Worm (Caenorhabditis elegans): ENCODE data around the gene C03B1.17.

C03B1.17 gene

ce11 chrX:6334602-6335001 is 38.8 kb upstream of the C03B1.17 start:
- TF ChIP-seq nhr-11 (tag; optimal IDR thresholded peaks at IDR 0.05): no peak
- no peak for TF ChIP-seq lin-13 (GFP tag; optimal IDR thresholded peaks at IDR 0.05)
- no peak for TF ChIP-seq ceh-16 (tag; optimal IDR thresholded peaks at IDR 0.05)
- TF ChIP-seq ztf-1 (GFP tag; conservative IDR thresholded peaks at IDR 0.05): 0 out of 2 replicates have a peak, but pooled peaks have one; percentile 76
- TF ChIP-seq sma-9 (GFP tag; optimal IDR thresholded peaks at IDR 0.05): no peak
- no peak for TF ChIP-seq sma-9 (tag; optimal IDR thresholded peaks at IDR 0.05)
- TF ChIP-seq nhr-77 (tag; optimal IDR thresholded peaks at IDR 0.05): no peak

ce11 chrX:6337338-6337737 is 36.1 kb upstream of the C03B1.17 start:
- TF ChIP-seq sma-9 (GFP tag; optimal IDR thresholded peaks at IDR 0.05): no peak
- TF ChIP-seq sma-9 (tag; optimal IDR thresholded peaks at IDR 0.05): no peak
- TF ChIP-seq crh-2 (tag; optimal IDR thresholded peaks at IDR 0.05): no peak
- no peak for TF ChIP-seq nhr-25 (tag; optimal IDR thresholded peaks at IDR 0.05)

- no peak for TF ChIP-seq Y55F3AM.14 (GFP tag; optimal IDR thresholded peaks at IDR 0.05)
- TF ChIP-seq ceh-16 (tag; optimal IDR thresholded peaks at IDR 0.05): no peak
- TF ChIP-seq ztf-1 (GFP tag; conservative IDR thresholded peaks at IDR 0.05): no peak
- no peak for TF ChIP-seq egl-27 (tag; optimal IDR thresholded peaks at IDR 0.05)
- no peak for TF ChIP-seq elt-1 (tag; optimal IDR thresholded peaks at IDR 0.05)
These were observed 35.5 kb upstream of the C03B1.17 start, which contains the start of gene C03B1.13 for ce11 chrX:6337951-6338350. Gene C03B1.13 (minus strand): TSS chrX:6338051.

ce11 chrX:6338446-6338845 is 35.0 kb upstream of the C03B1.17 start:
- TF ChIP-seq peb-1 (tag; optimal IDR thresholded peaks at IDR 0.05): no peak
- no peak for TF ChIP-seq ceh-82 (tag; optimal IDR thresholded peaks at IDR 0.05)
- peak; percentile 90 for TF ChIP-seq fos-1 (tag; optimal IDR thresholded peaks at IDR 0.05)
- TF ChIP-seq crh-2 (tag; optimal IDR thresholded peaks at IDR 0.05): peak; percentile 54
- TF ChIP-seq sma-3 (GFP tag; optimal IDR thresholded peaks at IDR 0.05): peak; percentile 15
- TF ChIP-seq egl-27 (tag; optimal IDR thresholded peaks at IDR 0.05): peak; percentile 24
- TF ChIP-seq sma-9 (GFP tag; optimal IDR thresholded peaks at IDR 0.05): peak; percentile 65
- no peak for TF ChIP-seq sma-9 (tag; optimal IDR thresholded peaks at IDR 0.05)
- peak; percentile 22 for TF ChIP-seq gmeb-1 (tag; optimal IDR thresholded peaks at IDR 0.05)

- no peak for TF ChIP-seq F13H6.1 (tag; optimal IDR thresholded peaks at IDR 0.05)
- no peak for TF ChIP-seq nhr-129 (tag; optimal IDR thresholded peaks at IDR 0.05)
- TF ChIP-seq gmeb-1 (tag; optimal IDR thresholded peaks at IDR 0.05): no peak
- TF ChIP-seq ama-1 (optimal IDR thresholded peaks at IDR 0.05): no peak
- TF ChIP-seq sma-9 (GFP tag; optimal IDR thresholded peaks at IDR 0.05): no peak
- TF ChIP-seq sma-9 (tag; optimal IDR thresholded peaks at IDR 0.05): no peak
These were observed 31.9 kb upstream of the C03B1.17 start, which contains the start of gene C03B1.7 for ce11 chrX:6341513-6341912. Gene C03B1.7 (plus strand): TSS chrX:6341813.

- no peak for TF ChIP-seq ztf-11 (tag; optimal IDR thresholded peaks at IDR 0.05)
- TF ChIP-seq elt-1 (tag; optimal IDR thresholded peaks at IDR 0.05): no peak
- no peak for TF ChIP-seq blmp-1 (tag; optimal IDR thresholded peaks at IDR 0.05; ENCODE audit: insufficient read depth)
- TF ChIP-seq mab-5 (tag; optimal IDR thresholded peaks at IDR 0.05): no peak
- TF ChIP-seq snpc-4 (tag; optimal IDR thresholded peaks at IDR 0.05): no peak
- TF ChIP-seq nhr-6 (tag; optimal IDR thresholded peaks at IDR 0.05): no peak
- no peak for TF ChIP-seq C34F6.9 (tag; optimal IDR thresholded peaks at IDR 0.05)
- no peak for TF ChIP-seq unc-62 (GFP tag; optimal IDR thresholded peaks at IDR 0.05)
- TF ChIP-seq nhr-237 (tag; optimal IDR thresholded peaks at IDR 0.05): no peak
- no peak for TF ChIP-seq lin-39 (tag; optimal IDR thresholded peaks at IDR 0.05)
- no peak for TF ChIP-seq gmeb-1 (tag; optimal IDR thresholded peaks at IDR 0.05)
- no peak for TF ChIP-seq ceh-82 (tag; optimal IDR thresholded peaks at IDR 0.05)
- TF ChIP-seq nhr-25 (tag; optimal IDR thresholded peaks at IDR 0.05): no peak
These were observed 27.7 kb upstream of the C03B1.17 start for ce11 chrX:6345785-6346184.

- TF ChIP-seq ztf-4 (tag; optimal IDR thresholded peaks at IDR 0.05) (no peak), Y55F3AM.14 (GFP tag; optimal IDR thresholded peaks at IDR 0.05) (no peak), ceh-82 (tag; optimal IDR thresholded peaks at IDR 0.05) (no peak), ztf-1 (GFP tag; conservative IDR thresholded peaks at IDR 0.05) (no peak), mbf-1 (tag; optimal IDR thresholded peaks at IDR 0.05) (no peak), lin-11 (tag; optimal IDR thresholded peaks at IDR 0.05) (no peak), aly-2 (tag; optimal IDR thresholded peaks at IDR 0.05) (no peak), nhr-237 (tag; optimal IDR thresholded peaks at IDR 0.05) (no peak), fos-1 (tag; optimal IDR thresholded peaks at IDR 0.05) (no peak), lsy-2 (tag; optimal IDR thresholded peaks at IDR 0.05) (no peak)
These were observed 26.4 kb upstream of the C03B1.17 start, which contains the start of gene C03B1.9 for ce11 chrX:6347013-6347412. Gene C03B1.9 (minus strand): TSS chrX:6347113.
